Worm (Caenorhabditis elegans): ENCODE data around the gene C10E2.5.

- TF ChIP-seq nhr-12 (tag; optimal IDR thresholded peaks at IDR 0.05): no peak
- no peak for TF ChIP-seq R02D3.7 (tag; optimal IDR thresholded peaks at IDR 0.05)
- peak; percentile 87 for TF ChIP-seq lin-13 (GFP tag; optimal IDR thresholded peaks at IDR 0.05)
- TF ChIP-seq elt-3 (tag; optimal IDR thresholded peaks at IDR 0.05): no peak
- TF ChIP-seq ceh-82 (tag; optimal IDR thresholded peaks at IDR 0.05): no peak
- peak; percentile 83 for TF ChIP-seq C34F6.9 (tag; optimal IDR thresholded peaks at IDR 0.05)
- TF ChIP-seq nhr-11 (tag; optimal IDR thresholded peaks at IDR 0.05): peak; percentile 47
Observed at ce11 chrX:16726879-16727278, 27.5 kb downstream of the C10E2.5 start.
